Worm (Caenorhabditis elegans): ENCODE results near the gene srd-64.

ce11 chrIII:1743081-1743480, 48.2 kb upstream of the srd-64 start:
- no peak for TF ChIP-seq him-1 (tag; optimal IDR thresholded peaks at IDR 0.05)
- no peak for TF ChIP-seq W03F9.2 (tag; optimal IDR thresholded peaks at IDR 0.05)

All from whole organism, L4/young adult.